Fruit fly (Drosophila melanogaster): ENCODE measurements around the gene LSm-4.

The LSm-4 gene

dm6 chr2L:10381890-10382450 is 23.0 kb downstream of the LSm-4 start, which contains the start of gene CG5096 (continued):
- peak; percentile 76 for TF ChIP-seq wor (GFP tag; IDR thresholded peaks at IDR 0.05)
- TF ChIP-seq ATbp (GFP tag; optimal IDR thresholded peaks at IDR 0.05): peak; percentile 82
- peak; percentile 70; the same call in 1 of the 2 replicates for TF ChIP-seq sim (GFP tag; IDR thresholded peaks at IDR 0.05)
- TF ChIP-seq CG4424 (GFP tag; optimal IDR thresholded peaks at IDR 0.05): peak; percentile 74
- TF ChIP-seq CG30431 (GFP tag; optimal IDR thresholded peaks at IDR 0.05): peak; percentile 52
- peak; percentile 50 for TF ChIP-seq cato (GFP tag; optimal IDR thresholded peaks at IDR 0.05; ENCODE audit: borderline replicate concordance)
- peak; percentile 80 for TF ChIP-seq Bteb2 (GFP tag; optimal IDR thresholded peaks at IDR 0.05)
- TF ChIP-seq nmo (GFP tag; optimal IDR thresholded peaks at IDR 0.05): peak; percentile 88
- peak; percentile 75 for TF ChIP-seq CG11696 (GFP tag; IDR thresholded peaks at IDR 0.05)
- TF ChIP-seq NK7.1 (GFP tag; optimal IDR thresholded peaks at IDR 0.05): peak; percentile 52
- TF ChIP-seq Drgx (GFP tag; IDR thresholded peaks at IDR 0.05): peak; percentile 45; the same call in 1 of the 2 replicates
- TF ChIP-seq hth (optimal IDR thresholded peaks at IDR 0.05): no peak
- TF ChIP-seq CG9215 (GFP tag; IDR thresholded peaks at IDR 0.05): no peak; the same call in none of the 2 replicates
- TF ChIP-seq h (optimal IDR thresholded peaks at IDR 0.05): no peak
- peak; percentile 83 for TF ChIP-seq CG11085 (GFP tag; IDR thresholded peaks at IDR 0.05)
- TF ChIP-seq CG4282 (GFP tag; optimal IDR thresholded peaks at IDR 0.05): peak; percentile 2
- TF ChIP-seq TFAM (GFP tag; optimal IDR thresholded peaks at IDR 0.05): no peak
- TF ChIP-seq CG15601 (tag; optimal IDR thresholded peaks at IDR 0.05): peak; percentile 83

- TF ChIP-seq YL-1 (GFP tag; optimal IDR thresholded peaks at IDR 0.05): peak; percentile 40
- TF ChIP-seq E2f2 (GFP tag; IDR thresholded peaks at IDR 0.05): peak; percentile 77
- TF ChIP-seq CG30020 (tag; optimal IDR thresholded peaks at IDR 0.05): peak; percentile 97
- no peak for TF ChIP-seq tap (tag; optimal IDR thresholded peaks at IDR 0.05)
- TF ChIP-seq CG14710 (tag; optimal IDR thresholded peaks at IDR 0.05): peak; percentile 3
- no peak for TF ChIP-seq ATbp (GFP tag; optimal IDR thresholded peaks at IDR 0.05)
- TF ChIP-seq nmo (GFP tag; optimal IDR thresholded peaks at IDR 0.05): peak; percentile 3
- peak; percentile 19 for TF ChIP-seq gfzf (GFP tag; optimal IDR thresholded peaks at IDR 0.05)
- TF ChIP-seq CG15514 (GFP tag; optimal IDR thresholded peaks at IDR 0.05): peak; percentile 6
- peak; percentile 42; the same call in 1 of the 2 replicates for TF ChIP-seq CG13287 (GFP tag; IDR thresholded peaks at IDR 0.05; ENCODE audit: partially characterized antibody)
- peak; percentile 9 for TF ChIP-seq phol (tag; optimal IDR thresholded peaks at IDR 0.05)
- peak; percentile 26; the same call in 1 of the 3 replicates for TF ChIP-seq row (GFP tag; IDR thresholded peaks at IDR 0.05)
- TF ChIP-seq CG4617 (GFP tag; optimal IDR thresholded peaks at IDR 0.05; ENCODE audit: borderline replicate concordance): peak; percentile 47
- no peak for TF ChIP-seq CG4707 (GFP tag; optimal IDR thresholded peaks at IDR 0.05)
- TF ChIP-seq Sry-δ (GFP tag; optimal IDR thresholded peaks at IDR 0.05): peak; percentile 87
- TF ChIP-seq unc-4 (GFP tag; IDR thresholded peaks at IDR 0.05; ENCODE audit: partially characterized antibody): 0 out of 2 replicates have a peak, but pooled peaks have one; percentile 31
- peak; percentile 82 for TF ChIP-seq Myb (GFP tag; optimal IDR thresholded peaks at IDR 0.05)
- peak; percentile 24 for TF ChIP-seq trem (tag; optimal IDR thresholded peaks at IDR 0.05)
- TF ChIP-seq Ets97D (GFP tag; optimal IDR thresholded peaks at IDR 0.05): peak; percentile 26
- TF ChIP-seq CG3995 (GFP tag; optimal IDR thresholded peaks at IDR 0.05): no peak
- TF ChIP-seq crc (GFP tag; optimal IDR thresholded peaks at IDR 0.05): no peak
- no peak for TF ChIP-seq CG18619 (GFP tag; optimal IDR thresholded peaks at IDR 0.05)
- TF ChIP-seq BEAF-32 (GFP tag; optimal IDR thresholded peaks at IDR 0.05): peak; percentile 43
- peak; percentile 74 for TF ChIP-seq Dp (GFP tag; optimal IDR thresholded peaks at IDR 0.05)
- TF ChIP-seq HmgD (GFP tag; optimal IDR thresholded peaks at IDR 0.05): peak; percentile 39
- TF ChIP-seq CG7928 (GFP tag; optimal IDR thresholded peaks at IDR 0.05): no peak
- TF ChIP-seq CG8290 (GFP tag; optimal IDR thresholded peaks at IDR 0.05): no peak
- TF ChIP-seq CG8290 (tag; optimal IDR thresholded peaks at IDR 0.05): peak in 1 of 2 experiments; percentile 61
- TF ChIP-seq Lhr (GFP tag; optimal IDR thresholded peaks at IDR 0.05): peak; percentile 15
- TF ChIP-seq CG2116 (GFP tag; optimal IDR thresholded peaks at IDR 0.05): peak; percentile 35
- TF ChIP-seq stwl (tag; optimal IDR thresholded peaks at IDR 0.05): peak; percentile 42
- peak; percentile 100 for TF ChIP-seq CG1603 (tag; optimal IDR thresholded peaks at IDR 0.05)
- TF ChIP-seq MBD-R2 (GFP tag; IDR thresholded peaks at IDR 0.05): peak; percentile 88
- no peak for TF ChIP-seq D19B (GFP tag; optimal IDR thresholded peaks at IDR 0.05)
Observed at dm6 chr2L:10379865-10380264, 25.1 kb downstream of the LSm-4 start, which contains the start of gene gny. gny (plus strand) TSS chr2L:10380103.

All from whole organism, embryonic.